Worm (Caenorhabditis elegans) whole organism, L4 larva: Measurements from ENCODE around the gene pha-2.
A peak's percentile ranks its signal among the peaks of the same experiment; 100 is the strongest.

Experiments used
- D1046.2 ChIP-seq: fragments of 200-800 bp; sonication (Bioruptor generic); IDR thresholded peaks from 2 replicates; pipeline ENCODE4 v1.3.6; 2022; ENCODE audit warnings: missing genetic modification characterization, missing compliant biosample characterization
- F26F4.8 ChIP-seq: fragments of 200-800 bp; sonication (Bioruptor generic); conservative IDR thresholded peaks from 2 replicates; pipeline ENCODE4 v1.3.6; 2022; ENCODE audit warnings: missing genetic modification characterization, missing compliant biosample characterization
- F49E8.2 ChIP-seq: sonication (generic microtip); optimal IDR thresholded peaks from 2 replicates; lab custom pipeline; 2016; ENCODE audit warnings: missing compliant biosample characterization, mild to moderate bottlenecking, missing genetic modification characterization, borderline replicate concordance
- R02D3.7 ChIP-seq: fragments of 150-350 bp; sonication (generic microtip); optimal IDR thresholded peaks from 3 replicates; lab custom pipeline; 2014; ENCODE audit warnings: missing biosample characterization, missing genetic modification characterization
- T20F7.1 ChIP-seq: fragments of 200-800 bp; sonication (Bioruptor generic); optimal IDR thresholded peaks from 2 replicates; lab custom pipeline; 2018; ENCODE audit warnings: mild to moderate bottlenecking, missing genetic modification characterization, missing compliant biosample characterization
- Y5F2A.4 ChIP-seq: fragments of 200-800 bp; sonication (Bioruptor generic); optimal IDR thresholded peaks from 2 replicates; lab custom pipeline; 2018; ENCODE audit warnings: mild to moderate bottlenecking, missing genetic modification characterization, missing compliant biosample characterization
- ZK337.2 ChIP-seq: fragments of 200-800 bp; sonication (Bioruptor generic); IDR thresholded peaks from 2 replicates; pipeline ENCODE4 v1.3.6; 2022; ENCODE audit warnings: missing genetic modification reagents, missing genetic modification characterization, missing compliant biosample characterization
- aly-2 ChIP-seq: sonication (generic microtip); optimal IDR thresholded peaks from 2 replicates; lab custom pipeline; 2018; ENCODE audit warnings: missing biosample characterization, missing genetic modification characterization
- arid-1 ChIP-seq: fragments of 200-800 bp; sonication (Bioruptor generic); conservative IDR thresholded peaks from 2 replicates; pipeline ENCODE4 v1.3.6; 2022; ENCODE audit warnings: missing genetic modification reagents, missing genetic modification characterization, missing compliant biosample characterization
- attf-4 ChIP-seq: sonication (generic microtip); optimal IDR thresholded peaks from 3 replicates; lab custom pipeline; 2017; ENCODE audit warnings: missing biosample characterization, missing genetic modification characterization
- ceh-20 ChIP-seq: fragments of 200-800 bp; sonication (Bioruptor generic); IDR thresholded peaks from 2 replicates; pipeline ENCODE4 v1.3.6; 2022; ENCODE audit warnings: missing genetic modification reagents, missing genetic modification characterization, missing compliant biosample characterization
- ceh-28 ChIP-seq: fragments of 150-350 bp; optimal IDR thresholded peaks from 2 replicates; lab custom pipeline; 2014; ENCODE audit warnings: missing biosample characterization, missing genetic modification reagents, missing genetic modification characterization
- ceh-62 ChIP-seq: sonication (generic microtip); optimal IDR thresholded peaks from 2 replicates; lab custom pipeline; 2017; ENCODE audit warnings: missing biosample characterization, missing genetic modification characterization
- cey-2 ChIP-seq: sonication (generic microtip); optimal IDR thresholded peaks from 3 replicates; lab custom pipeline; 2017; ENCODE audit warnings: missing genetic modification characterization, mild to moderate bottlenecking, missing compliant biosample characterization, antibody characterized with exemption, borderline replicate concordance; ENCODE audit not compliant: insufficient read depth
- ctbp-1 ChIP-seq: fragments of 200-800 bp; sonication (Bioruptor generic); IDR thresholded peaks from 2 replicates; pipeline ENCODE4 v1.3.6; 2022; ENCODE audit warnings: missing genetic modification reagents, missing genetic modification characterization, missing compliant biosample characterization
- daf-19 ChIP-seq: fragments of 200-800 bp; sonication (Bioruptor generic); conservative IDR thresholded peaks from 2 replicates; pipeline ENCODE4 v1.3.6; 2022; ENCODE audit warnings: missing genetic modification characterization, missing compliant biosample characterization
- daf-8 ChIP-seq: fragments of 200-800 bp; sonication (Bioruptor generic); IDR thresholded peaks from 2 replicates; pipeline ENCODE4 v1.3.6; 2022; ENCODE audit warnings: missing genetic modification characterization, missing compliant biosample characterization
- dmd-6 ChIP-seq: fragments of 200-800 bp; sonication (Bioruptor generic); IDR thresholded peaks from 2 replicates; pipeline ENCODE4 v1.3.6; 2022; ENCODE audit warnings: missing genetic modification reagents, missing genetic modification characterization, missing compliant biosample characterization
- dmd-8 ChIP-seq: fragments of 200-800 bp; sonication (Bioruptor generic); IDR thresholded peaks from 2 replicates; pipeline ENCODE4 v1.3.6; 2022; ENCODE audit warnings: missing genetic modification characterization, missing compliant biosample characterization
- dpl-1 ChIP-seq: fragments of 150-350 bp; optimal IDR thresholded peaks from 2 replicates; lab custom pipeline; 2014; ENCODE audit warnings: missing biosample characterization, missing genetic modification reagents, missing genetic modification characterization
- dve-1 ChIP-seq: sonication (generic microtip); optimal IDR thresholded peaks from 2 replicates; lab custom pipeline; 2017; ENCODE audit warnings: antibody characterized with exemption, mild to moderate bottlenecking, missing genetic modification characterization, missing compliant biosample characterization; ENCODE audit not compliant: insufficient read depth
- egl-27 ChIP-seq: sonication (generic microtip); optimal IDR thresholded peaks from 3 replicates; lab custom pipeline; 2017; ENCODE audit warnings: missing biosample characterization, missing genetic modification reagents, missing genetic modification characterization
- egl-43 ChIP-seq: fragments of 200-800 bp; sonication (Bioruptor generic); IDR thresholded peaks from 2 replicates; pipeline ENCODE4 v1.3.6; 2022; ENCODE audit warnings: missing genetic modification reagents, missing genetic modification characterization, missing compliant biosample characterization
- gei-8 ChIP-seq: fragments of 200-800 bp; sonication (Bioruptor generic); optimal IDR thresholded peaks from 2 replicates; lab custom pipeline; 2018; ENCODE audit warnings: mild to moderate bottlenecking, missing genetic modification characterization, missing compliant biosample characterization
- hlh-11 ChIP-seq: fragments of 200-800 bp; sonication (Bioruptor generic); optimal IDR thresholded peaks from 2 replicates; lab custom pipeline; 2018; ENCODE audit warnings: mild to moderate bottlenecking, missing genetic modification characterization, missing compliant biosample characterization
- lin-29 ChIP-seq: fragments of 200-800 bp; sonication (Bioruptor generic); IDR thresholded peaks from 2 replicates; pipeline ENCODE4 v1.3.6; 2022; ENCODE audit warnings: missing genetic modification reagents, missing genetic modification characterization, missing compliant biosample characterization
- lin-38 ChIP-seq: fragments of 200-800 bp; sonication (Bioruptor generic); IDR thresholded peaks from 2 replicates; pipeline ENCODE4 v1.3.6; 2022; ENCODE audit warnings: missing genetic modification reagents, missing genetic modification characterization, missing compliant biosample characterization
- lsy-2 ChIP-seq, 2 experiments: fragments of 150-350 bp in 1 of 2; sonication (generic microtip) in 1 of 2; optimal IDR thresholded peaks; 2 replicates each; lab custom pipeline; 2014 to 2017; ENCODE audit warnings: missing biosample characterization in 2 of 2, missing genetic modification characterization in 2 of 2
- mdt-29 ChIP-seq: fragments of 200-800 bp; sonication (Bioruptor generic); IDR thresholded peaks from 2 replicates; pipeline ENCODE4 v1.3.6; 2022; ENCODE audit warnings: missing genetic modification reagents, missing genetic modification characterization, missing compliant biosample characterization
- mep-1 ChIP-seq: fragments of 150-350 bp; sonication (generic microtip); optimal IDR thresholded peaks from 3 replicates; lab custom pipeline; 2014; ENCODE audit warnings: missing biosample characterization, missing genetic modification characterization
- nhr-102 ChIP-seq: sonication (generic microtip); optimal IDR thresholded peaks from 2 replicates; lab custom pipeline; 2016; ENCODE audit warnings: mild to moderate bottlenecking, missing genetic modification characterization, moderate library complexity, missing compliant biosample characterization
- nhr-25 ChIP-seq: sonication (generic microtip); optimal IDR thresholded peaks from 2 replicates; lab custom pipeline; 2017; ENCODE audit warnings: missing genetic modification characterization, mild to moderate bottlenecking, missing compliant biosample characterization, antibody characterized with exemption, moderate library complexity, borderline replicate concordance; ENCODE audit not compliant: insufficient read depth
- nhr-41 ChIP-seq: fragments of 200-800 bp; sonication (Bioruptor generic); IDR thresholded peaks from 2 replicates; pipeline ENCODE4 v1.3.6; 2022; ENCODE audit warnings: missing genetic modification reagents, missing genetic modification characterization, missing compliant biosample characterization
- nhr-48 ChIP-seq: sonication (generic microtip); optimal IDR thresholded peaks from 2 replicates; lab custom pipeline; 2016; ENCODE audit warnings: mild to moderate bottlenecking, missing genetic modification characterization, missing compliant biosample characterization
- nhr-6 ChIP-seq: fragments of 150-350 bp; optimal IDR thresholded peaks from 2 replicates; lab custom pipeline; 2014; ENCODE audit warnings: missing biosample characterization, missing genetic modification characterization
- nhr-77 ChIP-seq: fragments of 150-350 bp; optimal IDR thresholded peaks from 2 replicates; lab custom pipeline; 2014; ENCODE audit warnings: missing biosample characterization, missing genetic modification characterization
- rbr-2 ChIP-seq: sonication (generic microtip); optimal IDR thresholded peaks from 2 replicates; lab custom pipeline; 2016; ENCODE audit warnings: missing genotype, missing genetic modification characterization, missing compliant biosample characterization
- sdz-12 ChIP-seq: fragments of 200-800 bp; sonication (Bioruptor generic); optimal IDR thresholded peaks from 2 replicates; lab custom pipeline; 2018; ENCODE audit warnings: mild to moderate bottlenecking, missing genetic modification characterization, missing compliant biosample characterization
- snpc-4 ChIP-seq: fragments of 150-350 bp; optimal IDR thresholded peaks from 2 replicates; lab custom pipeline; 2014; ENCODE audit warnings: missing biosample characterization, missing genetic modification characterization
- tag-97 ChIP-seq: fragments of 200-800 bp; sonication (Bioruptor generic); IDR thresholded peaks from 2 replicates; pipeline ENCODE4 v1.3.6; 2022; ENCODE audit warnings: missing genetic modification characterization, missing compliant biosample characterization
- tra-1 ChIP-seq: fragments of 200-800 bp; sonication (Bioruptor generic); IDR thresholded peaks from 2 replicates; pipeline ENCODE4 v1.3.6; 2022; ENCODE audit warnings: missing genetic modification reagents, missing genetic modification characterization, missing compliant biosample characterization
- unc-130 ChIP-seq: sonication (generic microtip); optimal IDR thresholded peaks from 2 replicates; lab custom pipeline; 2016; ENCODE audit warnings: missing genetic modification reagents, missing genetic modification characterization, missing compliant biosample characterization
- unc-39 ChIP-seq: sonication (generic microtip); optimal IDR thresholded peaks from 2 replicates; lab custom pipeline; 2017; ENCODE audit warnings: missing biosample characterization, missing genetic modification characterization
- unc-62 ChIP-seq, 3 experiments: fragments of 150-350 bp in 1 of 3; sonication (generic microtip); optimal IDR thresholded peaks in 2 of 3; peaks in 1 of 3; 1 replicate in 1 of 3; 2 replicates in 2 of 3; lab custom pipeline; 2014 to 2017; ENCODE audit warnings: missing biosample characterization in 3 of 3, missing genetic modification characterization in 3 of 3, missing genetic modification reagents in 3 of 3, missing genotype in 1 of 3
- zag-1 ChIP-seq: fragments of 150-350 bp; optimal IDR thresholded peaks from 2 replicates; lab custom pipeline; 2014; ENCODE audit warnings: missing biosample characterization, missing genetic modification characterization
- zfp-3 ChIP-seq: fragments of 200-800 bp; sonication (Bioruptor generic); conservative IDR thresholded peaks from 2 replicates; pipeline ENCODE4 v1.3.6; 2022; ENCODE audit warnings: missing genetic modification reagents, missing genetic modification characterization, missing compliant biosample characterization
- zip-11 ChIP-seq: fragments of 200-800 bp; sonication (Bioruptor generic); IDR thresholded peaks from 2 replicates; pipeline ENCODE4 v1.3.6; 2022; ENCODE audit warnings: missing genetic modification characterization, missing compliant biosample characterization
- ztf-11 ChIP-seq: fragments of 150-350 bp; optimal IDR thresholded peaks from 2 replicates; lab custom pipeline; 2014; ENCODE audit warnings: missing biosample characterization, missing genetic modification characterization
- ztf-7 ChIP-seq: fragments of 150-350 bp; optimal IDR thresholded peaks from 2 replicates; lab custom pipeline; 2014; ENCODE audit warnings: missing biosample characterization, missing genetic modification characterization

Gene pha-2

DNA sequence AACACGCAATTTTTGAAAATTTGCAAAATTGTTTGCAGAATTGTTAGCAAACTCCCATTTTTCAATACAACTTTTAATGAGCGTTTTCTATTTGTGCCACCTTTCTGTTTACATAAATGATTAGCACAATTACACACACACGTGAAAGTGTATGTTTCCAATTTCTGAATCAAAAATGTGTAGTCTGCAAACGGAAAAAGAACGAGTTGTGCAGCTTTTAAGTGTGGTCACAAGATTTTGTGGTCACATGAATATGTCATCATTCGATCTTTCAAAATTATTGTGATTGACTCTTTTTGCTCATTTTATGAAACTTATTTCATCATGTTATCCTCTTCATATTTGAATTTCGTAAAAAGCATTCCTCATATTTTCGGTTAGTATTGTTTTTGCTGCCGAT, 36.1 kb downstream of the pha-2 start (continued):
- TF ChIP-seq ceh-28 (tag; lab: Kevin White, UChicago), result no peak
- no peak for TF ChIP-seq sdz-12
- TF ChIP-seq nhr-102, result peak; percentile 28
- no peak for TF ChIP-seq F49E8.2
- TF ChIP-seq ceh-20 (GFP tag; lab: Robert Waterston, UW), result no peak
- TF ChIP-seq nhr-48, result no peak
- peak; percentile 1 for TF ChIP-seq mep-1 (tag; lab: Kevin White, UChicago)
- TF ChIP-seq nhr-41 (GFP tag; lab: Robert Waterston, UW), result no peak
- TF ChIP-seq daf-8 (GFP tag; lab: Robert Waterston, UW), result no peak
- peak; percentile 18 for TF ChIP-seq T20F7.1 (GFP tag; lab: Kevin White, UChicago)
- no peak for TF ChIP-seq D1046.2 (GFP tag; lab: Robert Waterston, UW)
- TF ChIP-seq egl-27 (tag; lab: Kevin White, UChicago), result no peak
- TF ChIP-seq dmd-8 (GFP tag; lab: Robert Waterston, UW), result no peak
- no peak for TF ChIP-seq daf-19 (GFP tag; lab: Robert Waterston, UW)
- TF ChIP-seq F26F4.8 (GFP tag; lab: Robert Waterston, UW), result no peak
- no peak for TF ChIP-seq zip-11
- peak; percentile 44 for TF ChIP-seq hlh-11
- TF ChIP-seq tag-97, result no peak
- TF ChIP-seq cey-2 (tag; lab: Kevin White, UChicago), result no peak
- no peak for TF ChIP-seq nhr-25 (tag; lab: Kevin White, UChicago)
- no peak for TF ChIP-seq zag-1
- no peak for TF ChIP-seq aly-2 (tag; lab: Kevin White, UChicago)
- no peak for TF ChIP-seq lin-38
- TF ChIP-seq lin-29 (GFP tag; lab: Robert Waterston, UW), result no peak
- no peak for TF ChIP-seq Y5F2A.4 (GFP tag; lab: Kevin White, UChicago)
- TF ChIP-seq ceh-62 (tag; lab: Kevin White, UChicago), result no peak
- TF ChIP-seq snpc-4 (tag; lab: Kevin White, UChicago), result no peak
- TF ChIP-seq attf-4, result no peak
- peak; percentile 31; the same call in 1 of the 2 replicates for TF ChIP-seq dmd-6
- TF ChIP-seq rbr-2 (tag; lab: Kevin White, UChicago), result no peak
- TF ChIP-seq dpl-1 (GFP tag; lab: Kevin White, UChicago), result no peak
- no peak for TF ChIP-seq R02D3.7 (tag; lab: Kevin White, UChicago)
- peak in 1 of 2 experiments; percentile 94 for TF ChIP-seq unc-62 (GFP tag; optimal IDR thresholded peaks at IDR 0.05 in 1 of 2; lab: Kevin White, UChicago)
- no peak for TF ChIP-seq unc-62 (tag; optimal IDR thresholded peaks at IDR 0.05; lab: Kevin White, UChicago)
- TF ChIP-seq zfp-3 (GFP tag; lab: Robert Waterston, UW), result no peak
- TF ChIP-seq dve-1, result peak; percentile 55
- TF ChIP-seq ztf-11, result no peak
- no peak for TF ChIP-seq lsy-2 (tag; optimal IDR thresholded peaks at IDR 0.05; lab: Kevin White, UChicago)
- TF ChIP-seq ztf-7, result no peak

- TF ChIP-seq unc-39 (tag; lab: Kevin White, UChicago) (no peak), unc-62 (GFP tag; optimal IDR thresholded peaks at IDR 0.05 in 1 of 2; lab: Kevin White, UChicago) (peak in 1 of 2 experiments; percentile 13), unc-62 (tag; optimal IDR thresholded peaks at IDR 0.05; lab: Kevin White, UChicago) (no peak)
- TF ChIP-seq, all 104 proteins: peak for 1
These were observed 37.3 kb downstream of the pha-2 start, which contains the start of gene F13C5.3 for ce11 chrX:599476-599875. Gene F13C5.3, minus strand, starts transcription at chrX:599576.

DNA sequence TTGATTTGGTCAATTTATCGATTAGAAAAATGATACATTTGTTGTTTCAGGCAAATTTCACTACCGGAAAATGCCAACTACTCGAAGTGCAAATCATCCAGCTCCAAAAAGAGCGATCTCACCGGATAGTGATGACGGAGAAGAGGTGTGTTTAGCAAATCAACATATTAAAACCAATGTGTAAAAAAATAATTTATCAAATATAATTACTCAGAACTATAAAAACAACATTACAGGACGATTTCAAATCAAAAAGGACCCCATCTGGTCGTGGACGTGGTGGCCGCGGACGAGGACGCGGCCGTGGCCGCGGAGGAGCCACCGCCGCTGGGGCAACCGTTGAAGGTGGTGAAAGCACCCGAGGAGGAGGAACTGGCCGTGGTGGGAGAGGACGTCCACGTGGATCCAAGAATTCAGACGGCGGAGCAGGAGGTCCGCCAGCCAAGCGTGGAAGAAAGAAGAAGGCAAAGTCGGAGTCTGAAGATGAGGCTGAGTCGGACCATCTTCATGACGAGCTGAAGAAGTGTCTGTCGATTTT, 42.8 kb downstream of the pha-2 start, which contains the start of gene F13C5.2:
Gene F13C5.2 (plus strand): TSS at position 51 of the 538 bp plus-strand sequence.
- TF ChIP-seq tra-1 (no peak), mdt-29 (GFP tag; lab: Robert Waterston, UW) (0 out of 2 replicates have a peak, but pooled peaks have one; percentile 10), unc-62 (GFP tag; optimal IDR thresholded peaks at IDR 0.05 in 1 of 2; lab: Kevin White, UChicago) (no peak), unc-62 (tag; optimal IDR thresholded peaks at IDR 0.05; lab: Kevin White, UChicago) (no peak), rbr-2 (tag; lab: Kevin White, UChicago) (no peak), nhr-77 (tag; lab: Kevin White, UChicago) (no peak), unc-130 (GFP tag; lab: Kevin White, UChicago) (no peak), ceh-20 (GFP tag; lab: Robert Waterston, UW) (no peak), ZK337.2 (no peak), egl-43 (GFP tag; lab: Robert Waterston, UW) (peak; percentile 52; the same call in 1 of the 2 replicates), arid-1 (no peak), ctbp-1 (no peak), nhr-41 (GFP tag; lab: Robert Waterston, UW) (no peak), gei-8 (GFP tag; lab: Kevin White, UChicago) (no peak), nhr-6 (tag; lab: Kevin White, UChicago) (no peak)
